Worm (Caenorhabditis elegans): Measurements from ENCODE around the gene rhr-2.

DNA sequence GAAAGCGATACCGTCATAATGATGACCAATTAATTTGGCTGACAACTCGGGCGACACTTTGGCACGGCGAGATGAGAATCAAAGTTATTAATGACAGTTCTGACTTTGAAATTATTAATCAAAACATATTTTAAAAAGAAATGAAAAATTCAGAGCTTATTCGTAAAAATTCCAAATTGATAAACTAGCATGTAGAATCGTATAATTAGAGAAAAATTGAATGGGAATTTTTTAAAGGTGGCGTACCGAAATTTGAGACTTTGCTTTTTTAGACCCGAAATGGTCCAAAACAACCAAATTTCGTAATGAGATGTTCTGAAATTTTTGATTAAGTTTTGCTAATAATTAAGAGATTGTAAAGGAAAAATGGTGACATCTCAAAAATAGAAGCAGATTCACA is 4.0 kb downstream of the rhr-2 start, which contains the start of gene daf-11:
- TF ChIP-seq mab-5 (tag; optimal IDR thresholded peaks at IDR 0.05) (no peak), pha-4 (tag; optimal IDR thresholded peaks at IDR 0.05) (no peak)
